Fruit fly (Drosophila melanogaster) whole organism, embryonic: Measurements from ENCODE around the gene CG43402.

ENCODE experiments used
- CG10267 ChIP-seq: fragments of 200-800 bp; sonication (Bioruptor generic); optimal IDR thresholded peaks from 2 replicates; lab custom pipeline; 2018; ENCODE audit warnings: missing biosample characterization, mild to moderate bottlenecking, missing genetic modification characterization, moderate library complexity
- CG10654 ChIP-seq: fragments of 200-800 bp; sonication (Bioruptor generic); optimal IDR thresholded peaks from 2 replicates; lab custom pipeline; 2016; ENCODE audit warnings: missing biosample characterization, missing genetic modification characterization
- CG11456 ChIP-seq: fragments of 200-800 bp; sonication (Bioruptor generic); IDR thresholded peaks from 3 replicates; pipeline ENCODE4 v1.3.6; 2022; ENCODE audit warnings: missing biosample characterization, missing genetic modification characterization
- CG11504 ChIP-seq: fragments of 200-800 bp; sonication (Bioruptor generic); optimal IDR thresholded peaks from 3 replicates; lab custom pipeline; 2019; ENCODE audit warnings: missing biosample characterization, mild to moderate bottlenecking, missing genetic modification characterization, moderate library complexity
- CG13624 ChIP-seq: fragments of 200-800 bp; sonication (Bioruptor generic); optimal IDR thresholded peaks from 2 replicates; lab custom pipeline; 2016; ENCODE audit warnings: missing biosample characterization, missing genetic modification characterization
- CG14014 ChIP-seq: fragments of 200-800 bp; sonication (Bioruptor generic); IDR thresholded peaks from 2 replicates; pipeline ENCODE4 v1.3.6; 2022; ENCODE audit warnings: missing biosample characterization, missing genetic modification characterization
- CG14710 ChIP-seq: fragments of 200-800 bp; sonication (Bioruptor generic); optimal IDR thresholded peaks from 3 replicates; lab custom pipeline; 2019; ENCODE audit warnings: missing biosample characterization, mild to moderate bottlenecking, missing genetic modification characterization, moderate library complexity
- CG15696 ChIP-seq: fragments of 200-800 bp; sonication (Bioruptor generic); optimal IDR thresholded peaks from 2 replicates; lab custom pipeline; 2019; ENCODE audit warnings: missing biosample characterization, mild to moderate bottlenecking, missing genetic modification characterization, moderate library complexity
- CG16813 ChIP-seq: fragments of 200-800 bp; sonication (Bioruptor generic); IDR thresholded peaks from 3 replicates; pipeline ENCODE4 v1.3.6; 2022; ENCODE audit warnings: missing biosample characterization, missing genetic modification characterization; ENCODE audit not compliant: partially characterized antibody
- CG2875 ChIP-seq: fragments of 200-800 bp; sonication (Bioruptor generic); optimal IDR thresholded peaks from 2 replicates; lab custom pipeline; 2017; ENCODE audit warnings: missing biosample characterization, mild to moderate bottlenecking, missing genetic modification characterization, missing genetic modification reagents
- CG30403 ChIP-seq: fragments of 200-800 bp; sonication (Bioruptor generic); optimal IDR thresholded peaks from 3 replicates; lab custom pipeline; 2016; ENCODE audit warnings: missing biosample characterization, missing genetic modification characterization
- CG33213 ChIP-seq: fragments of 200-800 bp; sonication (Bioruptor generic); optimal IDR thresholded peaks from 3 replicates; lab custom pipeline; 2016; ENCODE audit warnings: missing biosample characterization, missing genetic modification characterization
- CG3995 ChIP-seq: fragments of 200-800 bp; sonication (Bioruptor generic); optimal IDR thresholded peaks from 3 replicates; lab custom pipeline; 2016; ENCODE audit warnings: missing biosample characterization, missing genetic modification characterization
- CG6272 ChIP-seq: fragments of 200-800 bp; sonication (Bioruptor generic); IDR thresholded peaks from 2 replicates; pipeline ENCODE4 v1.3.6; 2022; ENCODE audit warnings: missing biosample characterization, missing genetic modification characterization
- CG6791 ChIP-seq: fragments of 200-800 bp; sonication (Bioruptor generic); IDR thresholded peaks from 3 replicates; pipeline ENCODE4 v1.3.6; 2022; ENCODE audit warnings: missing biosample characterization, missing genetic modification characterization; ENCODE audit not compliant: partially characterized antibody
- CG7963 ChIP-seq: fragments of 200-800 bp; sonication (Bioruptor generic); IDR thresholded peaks from 3 replicates; pipeline ENCODE4 v1.3.6; 2022; ENCODE audit warnings: missing biosample characterization, missing genetic modification characterization; ENCODE audit not compliant: partially characterized antibody
- CG8478 ChIP-seq: fragments of >200 bp; optimal IDR thresholded peaks from 2 replicates; lab custom pipeline; 2018
- CG9437 ChIP-seq: fragments of 200-800 bp; sonication (Bioruptor generic); optimal IDR thresholded peaks from 2 replicates; lab custom pipeline; 2018; ENCODE audit warnings: missing biosample characterization, mild to moderate bottlenecking, missing genetic modification characterization
- CG9817 ChIP-seq: fragments of 200-800 bp; sonication (Bioruptor generic); optimal IDR thresholded peaks from 2 replicates; lab custom pipeline; 2018; ENCODE audit warnings: missing biosample characterization, mild to moderate bottlenecking, missing genetic modification characterization, moderate library complexity
- CG9932 ChIP-seq: fragments of 200-800 bp; sonication (Bioruptor generic); IDR thresholded peaks from 2 replicates; pipeline ENCODE4 v1.3.6; 2022; ENCODE audit warnings: missing biosample characterization, missing genetic modification characterization
- CTCF ChIP-seq: fragments of 200-800 bp; sonication (Bioruptor generic); optimal IDR thresholded peaks from 2 replicates; lab custom pipeline; 2017; ENCODE audit warnings: missing biosample characterization, mild to moderate bottlenecking, missing genetic modification characterization, moderate library complexity
- Chrac-16 ChIP-seq: fragments of 200-800 bp; sonication (Bioruptor generic); optimal IDR thresholded peaks from 3 replicates; lab custom pipeline; 2016; ENCODE audit warnings: missing biosample characterization, missing genetic modification characterization
- Dbx ChIP-seq: fragments of 200-800 bp; sonication (Bioruptor generic); IDR thresholded peaks from 3 replicates; pipeline ENCODE4 v1.3.6; 2022; ENCODE audit warnings: missing biosample characterization, missing genetic modification characterization
- Dek ChIP-seq: fragments of 200-800 bp; sonication (Bioruptor generic); optimal IDR thresholded peaks from 3 replicates; lab custom pipeline; 2019; ENCODE audit warnings: missing biosample characterization, mild to moderate bottlenecking, missing genetic modification characterization, moderate library complexity
- E2f2 ChIP-seq: fragments of 200-800 bp; sonication (Bioruptor generic); IDR thresholded peaks from 2 replicates; pipeline ENCODE4 v1.3.6; 2022; ENCODE audit warnings: missing biosample characterization, missing genetic modification characterization
- Ets97D ChIP-seq: fragments of 200-800 bp; sonication (Bioruptor generic); optimal IDR thresholded peaks from 3 replicates; lab custom pipeline; 2016; ENCODE audit warnings: missing biosample characterization, missing genetic modification characterization
- H2.0 ChIP-seq: fragments of 200-800 bp; sonication (Bioruptor generic); IDR thresholded peaks from 2 replicates; pipeline ENCODE4 v1.3.6; 2022; ENCODE audit warnings: missing biosample characterization, missing genetic modification characterization
- HmgZ ChIP-seq: fragments of 200-800 bp; sonication (Bioruptor generic); optimal IDR thresholded peaks from 2 replicates; lab custom pipeline; 2018; ENCODE audit warnings: missing biosample characterization, mild to moderate bottlenecking, missing genetic modification characterization
- Hr3 ChIP-seq: fragments of 200-800 bp; sonication (Bioruptor generic); optimal IDR thresholded peaks from 3 replicates; lab custom pipeline; 2016; ENCODE audit warnings: missing biosample characterization, missing genetic modification characterization
- Hsf ChIP-seq: fragments of 200-800 bp; sonication (Bioruptor generic); optimal IDR thresholded peaks from 3 replicates; lab custom pipeline; 2016; ENCODE audit warnings: missing biosample characterization, missing genetic modification characterization
- Med ChIP-seq: fragments of 200-800 bp; sonication (Bioruptor generic); peaks from one replicate; lab custom pipeline; 2016; ENCODE audit warnings: missing biosample characterization, missing genetic modification characterization, mild to moderate bottlenecking, inconsistent platforms, moderate library complexity
- Myb ChIP-seq: fragments of 200-800 bp; sonication (Bioruptor generic); optimal IDR thresholded peaks from 2 replicates; lab custom pipeline; 2016; ENCODE audit warnings: missing biosample characterization, missing genetic modification characterization
- Oli ChIP-seq: fragments of 200-800 bp; sonication (Bioruptor generic); optimal IDR thresholded peaks from 2 replicates; lab custom pipeline; 2018; ENCODE audit warnings: missing biosample characterization, mild to moderate bottlenecking, missing genetic modification characterization, moderate library complexity
- Opbp ChIP-seq: fragments of 200-800 bp; sonication (Bioruptor generic); IDR thresholded peaks from 3 replicates; pipeline ENCODE4 v1.3.6; 2022; ENCODE audit warnings: missing biosample characterization, missing genetic modification characterization; ENCODE audit not compliant: partially characterized antibody
- Rfx ChIP-seq: fragments of 200-800 bp; sonication (Bioruptor generic); IDR thresholded peaks from 2 replicates; pipeline ENCODE4 v1.3.6; 2022; ENCODE audit warnings: missing biosample characterization, missing genetic modification characterization
- Sox102F ChIP-seq: fragments of 200-800 bp; sonication (Bioruptor generic); optimal IDR thresholded peaks from 2 replicates; lab custom pipeline; 2018; ENCODE audit warnings: missing biosample characterization, mild to moderate bottlenecking, missing genetic modification characterization, moderate library complexity
- amos ChIP-seq: fragments of 200-800 bp; sonication (Bioruptor generic); IDR thresholded peaks from 2 replicates; pipeline ENCODE4 v1.3.6; 2022; ENCODE audit warnings: missing biosample characterization, missing genetic modification characterization; ENCODE audit not compliant: partially characterized antibody
- cato ChIP-seq: fragments of 200-800 bp; sonication (Bioruptor generic); optimal IDR thresholded peaks from 2 replicates; lab custom pipeline; 2016; ENCODE audit warnings: missing biosample characterization, missing genetic modification characterization, borderline replicate concordance
- chif ChIP-seq, 2 experiments: fragments of 200-800 bp; sonication (Bioruptor generic); optimal IDR thresholded peaks; 3 replicates each; lab custom pipeline; 2016; ENCODE audit warnings: missing biosample characterization in 2 of 2, missing genetic modification characterization in 2 of 2
- dpn ChIP-seq, 2 experiments: fragments of 200-800 bp; sonication (Bioruptor generic); optimal IDR thresholded peaks; 3 replicates each; lab custom pipeline; 2016; ENCODE audit warnings: missing biosample characterization in 2 of 2, missing genetic modification characterization in 2 of 2
- ken ChIP-seq: fragments of 200-800 bp; sonication (Bioruptor generic); IDR thresholded peaks from 3 replicates; pipeline ENCODE4 v1.3.6; 2022; ENCODE audit warnings: missing biosample characterization, missing genetic modification characterization
- knrl ChIP-seq: fragments of 200-800 bp; sonication (Bioruptor generic); IDR thresholded peaks from 3 replicates; pipeline ENCODE4 v1.3.6; 2022; ENCODE audit warnings: missing biosample characterization, missing genetic modification characterization; ENCODE audit not compliant: partially characterized antibody
- phol ChIP-seq: fragments of 200-800 bp; sonication (Bioruptor generic); optimal IDR thresholded peaks from 3 replicates; lab custom pipeline; 2018; ENCODE audit warnings: missing biosample characterization, mild to moderate bottlenecking, missing genetic modification characterization, moderate library complexity
- sens ChIP-seq: fragments of 200-800 bp; sonication (Bioruptor generic); peaks from one replicate; lab custom pipeline; 2016; ENCODE audit warnings: missing biosample characterization, missing genetic modification characterization
- sima ChIP-seq: fragments of 200-800 bp; sonication (Bioruptor generic); optimal IDR thresholded peaks from 2 replicates; lab custom pipeline; 2016; ENCODE audit warnings: missing biosample characterization, missing genetic modification characterization
- slbo ChIP-seq: fragments of 200-800 bp; sonication (Bioruptor generic); IDR thresholded peaks from 2 replicates; pipeline ENCODE4 v1.3.6; 2022; ENCODE audit warnings: missing biosample characterization, missing genetic modification characterization
- stwl ChIP-seq: fragments of 200-800 bp; sonication (Bioruptor generic); optimal IDR thresholded peaks from 3 replicates; lab custom pipeline; 2018; ENCODE audit warnings: missing biosample characterization, mild to moderate bottlenecking, missing genetic modification characterization, moderate library complexity
- trem ChIP-seq: fragments of 200-800 bp; optimal IDR thresholded peaks from 3 replicates; lab custom pipeline; 2019; ENCODE audit warnings: missing biosample characterization, mild to moderate bottlenecking, missing genetic modification characterization, moderate library complexity
- vvl ChIP-seq: fragments of 200-800 bp; sonication (Bioruptor generic); IDR thresholded peaks from 2 replicates; pipeline ENCODE4 v1.3.6; 2022; ENCODE audit warnings: missing biosample characterization, missing genetic modification characterization
- yki ChIP-seq: fragments of >200 bp; optimal IDR thresholded peaks from 3 replicates; lab custom pipeline; 2018

The CG43402 gene

DNA sequence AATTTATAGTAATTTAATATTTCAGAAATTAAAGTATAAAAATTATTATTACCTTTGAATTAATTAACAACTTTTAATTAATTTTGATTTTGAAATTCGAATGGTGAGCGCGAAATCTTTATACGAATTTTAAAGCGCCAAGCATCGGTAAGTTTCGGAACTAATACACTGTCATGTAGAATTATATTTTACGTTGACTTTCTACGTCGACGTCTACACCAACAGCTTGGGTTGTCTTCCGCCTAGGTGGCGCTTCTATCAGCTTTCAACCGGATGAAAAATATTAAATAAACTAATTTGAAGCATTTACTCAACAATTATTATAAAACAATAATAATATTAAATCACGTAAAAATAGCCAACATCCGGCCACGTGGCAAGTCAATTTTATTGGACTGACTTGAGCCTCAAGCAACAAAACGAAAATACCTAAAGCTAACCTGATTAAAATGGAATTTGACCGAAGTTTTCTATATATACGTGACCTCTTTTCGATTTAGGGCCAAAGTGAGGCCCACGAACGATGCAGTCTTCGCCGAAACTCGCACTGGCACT, 49.4 kb downstream of the CG43402 start, which contains the start of gene CG31928:
Gene CG31928, plus strand, starts transcription at position 505 of the 555 bp plus-strand sequence.
- TF ChIP-seq CG10654 (peak; percentile 6), CTCF (GFP tag; lab: Kevin White, UChicago) (peak; percentile 97), CG33213 (GFP tag; lab: Kevin White, UChicago) (peak; percentile 11), CG3995 (GFP tag; lab: Kevin White, UChicago) (no peak), dpn (GFP tag; optimal IDR thresholded peaks at IDR 0.05; lab: Kevin White, UChicago) (peak; percentile 7 to 27), Hsf (GFP tag; lab: Kevin White, UChicago) (peak; percentile 20), E2f2 (peak; percentile 85), CG6272 (0 out of 2 replicates have a peak, but pooled peaks have one; percentile 8), Dek (tag; lab: Kevin White, UChicago) (peak; percentile 5), ken (peak; percentile 17; the same call in 1 of the 3 replicates), HmgZ (tag; lab: Kevin White, UChicago) (peak; percentile 36), H2.0 (peak; percentile 11; the same call in 1 of the 2 replicates), cato (peak; percentile 12), CG7963 (GFP tag; lab: Robert Waterston, UW) (no peak), Chrac-16 (GFP tag; lab: Kevin White, UChicago) (peak; percentile 50), CG11504 (tag; lab: Kevin White, UChicago) (peak; percentile 52), CG16813 (peak; percentile 44; the same call in 2 of the 3 replicates), Sox102F (GFP tag; lab: Kevin White, UChicago) (peak; percentile 26), phol (tag; lab: Kevin White, UChicago) (peak; percentile 17), amos (GFP tag; lab: Robert Waterston, UW) (peak; percentile 70), CG11456 (peak; percentile 57; the same call in 1 of the 3 replicates), CG9437 (GFP tag; lab: Kevin White, UChicago) (no peak), CG30403 (GFP tag; lab: Kevin White, UChicago) (peak; percentile 32), CG9817 (tag; lab: Kevin White, UChicago) (peak; percentile 32), CG2875 (no peak), sima (GFP tag; lab: Kevin White, UChicago) (no peak), CG6791 (GFP tag; lab: Robert Waterston, UW) (peak; percentile 12; the same call in 1 of the 3 replicates), CG8478 (lab: Kevin White, UChicago) (no peak), chif (GFP tag; optimal IDR thresholded peaks at IDR 0.05; lab: Kevin White, UChicago) (peak in 1 of 2 experiments; percentile 46), Hr3 (peak; percentile 58), CG14014 (GFP tag; lab: Robert Waterston, UW) (0 out of 2 replicates have a peak, but pooled peaks have one; percentile 6), yki (lab: Kevin White, UChicago) (peak; percentile 21), Opbp (GFP tag; lab: Robert Waterston, UW) (peak; percentile 48; the same call in 1 of the 3 replicates), Oli (no peak), Ets97D (peak; percentile 9), Myb (GFP tag; lab: Kevin White, UChicago) (peak; percentile 9), CG9932 (peak; percentile 41; the same call in 1 of the 2 replicates), CG15696 (tag; lab: Kevin White, UChicago) (peak; percentile 26), stwl (tag; lab: Kevin White, UChicago) (peak; percentile 47), CG10267 (peak; percentile 32), Med (GFP tag; lab: Kevin White, UChicago) (peak; percentile 78), Rfx (GFP tag; lab: Robert Waterston, UW) (peak; percentile 72), trem (peak; percentile 47), CG13624 (no peak), Dbx (GFP tag; lab: Robert Waterston, UW) (peak; percentile 47; the same call in 1 of the 3 replicates), CG14710 (peak; percentile 10), knrl (GFP tag; lab: Robert Waterston, UW) (peak; percentile 61; the same call in 2 of the 3 replicates), vvl (GFP tag; lab: Robert Waterston, UW) (0 out of 2 replicates have a peak, but pooled peaks have one; percentile 20), slbo (GFP tag; lab: Robert Waterston, UW) (peak; percentile 52), sens (GFP tag; lab: Kevin White, UChicago) (peak; percentile 60)
